Fruit fly (Drosophila melanogaster): ENCODE measurements around the gene RhoL.

RhoL gene

DNA sequence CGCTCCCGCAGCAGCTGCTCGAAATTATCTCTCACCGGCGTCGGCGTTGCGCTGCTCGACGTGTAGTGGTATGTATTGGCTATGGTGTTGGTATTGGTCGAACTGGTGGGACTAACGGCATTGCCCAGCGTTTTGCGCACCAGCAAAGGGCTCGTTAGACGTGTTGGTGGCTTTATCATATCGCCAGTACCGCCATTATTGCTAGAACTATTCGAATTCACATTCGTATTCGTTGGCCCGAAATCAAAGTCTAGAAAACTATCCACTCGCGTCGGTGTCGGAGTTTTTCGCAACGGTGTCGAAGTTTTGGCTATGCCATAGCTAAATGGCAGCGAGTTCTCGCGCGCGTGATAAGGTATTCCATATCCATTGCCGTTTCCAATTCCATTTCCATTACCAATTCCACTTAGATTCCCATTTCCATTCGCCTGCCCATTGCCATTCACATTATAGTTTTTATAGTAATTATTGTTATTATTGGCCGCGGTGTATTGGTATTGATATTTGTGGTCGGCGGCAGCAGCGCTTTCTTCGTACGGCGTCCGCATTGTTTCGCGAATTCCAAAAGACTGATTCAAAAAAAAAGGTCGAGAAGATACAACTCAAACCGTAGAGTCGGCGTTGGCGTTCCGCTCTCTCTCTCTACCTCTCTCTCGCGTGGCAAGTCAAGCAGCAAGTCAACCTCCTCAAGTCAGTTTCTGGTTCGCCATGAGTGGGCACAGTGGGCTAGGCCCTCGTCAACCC lies 30.2 kb upstream of the RhoL start, which contains the start of gene by (continued):
- TF ChIP-seq sc (optimal IDR thresholded peaks at IDR 0.05) (no peak), sc (GFP tag; optimal IDR thresholded peaks at IDR 0.05) (no peak), zen2 (GFP tag; IDR thresholded peaks at IDR 0.05; ENCODE audit: partially characterized antibody) (peak; percentile 49; the same call in 1 of the 3 replicates), CG11560 (tag; IDR thresholded peaks at IDR 0.05) (no peak), danr (GFP tag; IDR thresholded peaks at IDR 0.05) (no peak), kay (GFP tag; optimal IDR thresholded peaks at IDR 0.05) (no peak), eyg (GFP tag; optimal IDR thresholded peaks at IDR 0.05) (no peak), lab (GFP tag; optimal IDR thresholded peaks at IDR 0.05) (no peak), CG16815 (GFP tag; optimal IDR thresholded peaks at IDR 0.05) (no peak), maf-S (GFP tag; optimal IDR thresholded peaks at IDR 0.05) (no peak), sqz (GFP tag; optimal IDR thresholded peaks at IDR 0.05) (no peak), CG7963 (GFP tag; IDR thresholded peaks at IDR 0.05; ENCODE audit: partially characterized antibody) (no peak), CG11085 (GFP tag; IDR thresholded peaks at IDR 0.05) (no peak), NC2α (GFP tag; optimal IDR thresholded peaks at IDR 0.05) (no peak), schlank (tag; optimal IDR thresholded peaks at IDR 0.05) (no peak), CG42726 (GFP tag; IDR thresholded peaks at IDR 0.05; ENCODE audit: partially characterized antibody) (0 out of 2 replicates have a peak, but pooled peaks have one; percentile 26), Adf1 (GFP tag; IDR thresholded peaks at IDR 0.05) (peak; percentile 38; the same call in 1 of the 2 replicates), CG7786 (GFP tag; optimal IDR thresholded peaks at IDR 0.05) (no peak), tna (GFP tag; IDR thresholded peaks at IDR 0.05; ENCODE audit: partially characterized antibody) (peak; percentile 8; the same call in 1 of the 2 replicates), CG31224 (GFP tag; IDR thresholded peaks at IDR 0.05) (no peak), CG9609 (GFP tag; optimal IDR thresholded peaks at IDR 0.05) (no peak), CG3995 (GFP tag; optimal IDR thresholded peaks at IDR 0.05) (no peak), Taf1 (GFP tag; IDR thresholded peaks at IDR 0.05) (no peak), CG8290 (GFP tag; optimal IDR thresholded peaks at IDR 0.05) (no peak), CG8290 (tag; optimal IDR thresholded peaks at IDR 0.05) (peak in 1 of 2 experiments; percentile 35), Kr (GFP tag; optimal IDR thresholded peaks at IDR 0.05) (no peak), B-H2 (GFP tag; optimal IDR thresholded peaks at IDR 0.05) (no peak), nmo (GFP tag; optimal IDR thresholded peaks at IDR 0.05) (no peak), CG12104 (GFP tag; optimal IDR thresholded peaks at IDR 0.05) (no peak), CG13894 (tag; optimal IDR thresholded peaks at IDR 0.05) (peak; percentile 19), ash1 (GFP tag; optimal IDR thresholded peaks at IDR 0.05) (no peak), pzg (GFP tag; optimal IDR thresholded peaks at IDR 0.05) (no peak), CG6854 (GFP tag; optimal IDR thresholded peaks at IDR 0.05) (no peak), CG17359 (tag; optimal IDR thresholded peaks at IDR 0.05) (no peak), Oaz (GFP tag; IDR thresholded peaks at IDR 0.05) (no peak), CG4730 (GFP tag; IDR thresholded peaks at IDR 0.05) (no peak), abd-A (tag; optimal IDR thresholded peaks at IDR 0.05) (peak; percentile 41), E2f2 (GFP tag; IDR thresholded peaks at IDR 0.05) (no peak), trem (tag; optimal IDR thresholded peaks at IDR 0.05) (no peak), mirr (GFP tag; optimal IDR thresholded peaks at IDR 0.05) (peak; percentile 16), ind (GFP tag; optimal IDR thresholded peaks at IDR 0.05) (no peak), CG3065 (GFP tag; optimal IDR thresholded peaks at IDR 0.05) (no peak), pnt (GFP tag; optimal IDR thresholded peaks at IDR 0.05) (no peak), CG34224 (GFP tag; IDR thresholded peaks at IDR 0.05; ENCODE audit: partially characterized antibody) (no peak), chn (GFP tag; optimal IDR thresholded peaks at IDR 0.05) (no peak), ro (GFP tag; IDR thresholded peaks at IDR 0.05) (no peak), knrl (GFP tag; IDR thresholded peaks at IDR 0.05; ENCODE audit: partially characterized antibody) (no peak), Nf-YB (GFP tag; optimal IDR thresholded peaks at IDR 0.05) (no peak), chm (GFP tag; IDR thresholded peaks at IDR 0.05) (peak; percentile 14; the same call in 1 of the 2 replicates), CG8944 (GFP tag; optimal IDR thresholded peaks at IDR 0.05) (no peak), Doc2 (GFP tag; IDR thresholded peaks at IDR 0.05) (no peak)
